Fruit fly (Drosophila melanogaster) whole organism, embryonic: ENCODE data around the gene ohgt.
A peak's percentile ranks its signal among the peaks of the same experiment; 100 is the strongest.

ENCODE experiments used
- Asciz ChIP-seq: fragments of 200-800 bp; sonication (Bioruptor generic); optimal IDR thresholded peaks from 2 replicates; lab custom pipeline; 2017; ENCODE audit warnings: missing biosample characterization, mild to moderate bottlenecking, missing genetic modification characterization, missing genetic modification reagents
- Atf3 ChIP-seq: fragments of 200-800 bp; sonication (Bioruptor generic); optimal IDR thresholded peaks from 3 replicates; lab custom pipeline; 2016; ENCODE audit warnings: missing biosample characterization, missing genetic modification characterization
- Atf6 ChIP-seq: fragments of 200-800 bp; sonication (Bioruptor generic); IDR thresholded peaks from 2 replicates; pipeline ENCODE4 v1.3.6; 2022; ENCODE audit warnings: missing biosample characterization, missing genetic modification characterization
- Bdp1 ChIP-seq: fragments of 200-800 bp; sonication (Bioruptor generic); optimal IDR thresholded peaks from 3 replicates; lab custom pipeline; 2016; ENCODE audit warnings: missing biosample characterization, missing genetic modification characterization
- CG10147 ChIP-seq: fragments of 200-800 bp; sonication (Bioruptor generic); optimal IDR thresholded peaks from 2 replicates; lab custom pipeline; 2019; ENCODE audit warnings: missing biosample characterization, mild to moderate bottlenecking, missing genetic modification characterization, moderate library complexity
- CG11456 ChIP-seq: fragments of 200-800 bp; sonication (Bioruptor generic); IDR thresholded peaks from 3 replicates; pipeline ENCODE4 v1.3.6; 2022; ENCODE audit warnings: missing biosample characterization, missing genetic modification characterization
- CG12391 ChIP-seq: fragments of 200-800 bp; sonication (Bioruptor generic); optimal IDR thresholded peaks from 3 replicates; lab custom pipeline; 2018; ENCODE audit warnings: missing biosample characterization, mild to moderate bottlenecking, missing genetic modification characterization, moderate library complexity
- CG13123 ChIP-seq: fragments of 200-800 bp; sonication (Bioruptor generic); optimal IDR thresholded peaks from 2 replicates; lab custom pipeline; 2016; ENCODE audit warnings: missing biosample characterization, missing genetic modification characterization
- CG15073 ChIP-seq: fragments of 200-800 bp; sonication (Bioruptor generic); optimal IDR thresholded peaks from 2 replicates; lab custom pipeline; 2016; ENCODE audit warnings: missing biosample characterization, missing genetic modification characterization
- CG17328 ChIP-seq: fragments of 200-800 bp; sonication (Bioruptor generic); IDR thresholded peaks from 2 replicates; pipeline ENCODE4 v1.3.6; 2022; ENCODE audit warnings: missing biosample characterization, missing genetic modification characterization
- CG17612 ChIP-seq: fragments of 200-800 bp; sonication (Bioruptor generic); IDR thresholded peaks from 2 replicates; pipeline ENCODE4 v1.3.6; 2022; ENCODE audit warnings: missing biosample characterization, missing genetic modification characterization
- CG31441 ChIP-seq: fragments of 200-800 bp; sonication (Bioruptor generic); IDR thresholded peaks from 2 replicates; pipeline ENCODE4 v1.3.6; 2022; ENCODE audit warnings: missing biosample characterization, missing genetic modification characterization
- CG4328 ChIP-seq: fragments of 200-800 bp; sonication (Bioruptor generic); optimal IDR thresholded peaks from 3 replicates; lab custom pipeline; 2017; ENCODE audit warnings: missing biosample characterization, missing genetic modification reagents, missing genetic modification characterization
- CG5245 ChIP-seq: fragments of 200-800 bp; sonication (Bioruptor generic); optimal IDR thresholded peaks from 3 replicates; lab custom pipeline; 2016; ENCODE audit warnings: missing biosample characterization, missing genetic modification characterization
- CG6175 ChIP-seq: fragments of 200-800 bp; sonication (Bioruptor generic); IDR thresholded peaks from 3 replicates; pipeline ENCODE4 v1.3.6; 2022; ENCODE audit warnings: missing biosample characterization, missing genetic modification characterization
- CG6254 ChIP-seq: fragments of 200-800 bp; sonication (Bioruptor generic); optimal IDR thresholded peaks from 3 replicates; lab custom pipeline; 2017; ENCODE audit warnings: mild to moderate bottlenecking, missing biosample characterization, missing genetic modification reagents, missing genetic modification characterization
- CG7372 ChIP-seq: fragments of 200-800 bp; sonication (Bioruptor generic); IDR thresholded peaks from 2 replicates; pipeline ENCODE4 v1.3.6; 2022; ENCODE audit warnings: missing biosample characterization, missing genetic modification characterization
- CG7987 ChIP-seq: fragments of 200-800 bp; sonication (Bioruptor generic); optimal IDR thresholded peaks from 2 replicates; lab custom pipeline; 2018; ENCODE audit warnings: missing biosample characterization, mild to moderate bottlenecking, missing genetic modification characterization, moderate library complexity
- CG8281 ChIP-seq: fragments of 200-800 bp; sonication (Bioruptor generic); optimal IDR thresholded peaks from 2 replicates; lab custom pipeline; 2018; ENCODE audit warnings: missing biosample characterization, mild to moderate bottlenecking, missing genetic modification characterization, moderate library complexity
- CG8359 ChIP-seq: fragments of 200-800 bp; sonication (Bioruptor generic); optimal IDR thresholded peaks from 2 replicates; lab custom pipeline; 2017; ENCODE audit warnings: missing biosample characterization, mild to moderate bottlenecking, missing genetic modification characterization, borderline replicate concordance
- CG8765 ChIP-seq: fragments of 200-800 bp; sonication (Bioruptor generic); IDR thresholded peaks from 2 replicates; pipeline ENCODE4 v1.3.6; 2022; ENCODE audit warnings: missing biosample characterization, missing genetic modification characterization
- CoRest ChIP-seq: fragments of 200-800 bp; sonication (Bioruptor generic); optimal IDR thresholded peaks from 3 replicates; lab custom pipeline; 2018; ENCODE audit warnings: missing biosample characterization, mild to moderate bottlenecking, missing genetic modification characterization, moderate library complexity
- Dp ChIP-seq: fragments of 200-800 bp; sonication (Bioruptor generic); optimal IDR thresholded peaks from 2 replicates; lab custom pipeline; 2018; ENCODE audit warnings: missing biosample characterization, mild to moderate bottlenecking, missing genetic modification characterization, moderate library complexity
- HHEX ChIP-seq: fragments of 200-800 bp; sonication (Bioruptor generic); optimal IDR thresholded peaks from 3 replicates; lab custom pipeline; 2017; ENCODE audit warnings: missing biosample characterization, mild to moderate bottlenecking, missing genetic modification characterization, missing genetic modification reagents
- HLH4C ChIP-seq: fragments of 200-800 bp; sonication (Bioruptor generic); IDR thresholded peaks from 3 replicates; pipeline ENCODE4 v1.3.6; 2022; ENCODE audit warnings: missing biosample characterization, missing genetic modification characterization; ENCODE audit not compliant: partially characterized antibody
- Oli ChIP-seq: fragments of 200-800 bp; sonication (Bioruptor generic); optimal IDR thresholded peaks from 2 replicates; lab custom pipeline; 2018; ENCODE audit warnings: missing biosample characterization, mild to moderate bottlenecking, missing genetic modification characterization, moderate library complexity
- Ptx1 ChIP-seq: fragments of 200-800 bp; sonication (Bioruptor generic); IDR thresholded peaks from 2 replicates; pipeline ENCODE4 v1.3.6; 2022; ENCODE audit warnings: missing biosample characterization, missing genetic modification characterization
- ash1 ChIP-seq: fragments of 200-800 bp; sonication (Bioruptor generic); optimal IDR thresholded peaks from 2 replicates; lab custom pipeline; 2018; ENCODE audit warnings: missing biosample characterization, mild to moderate bottlenecking, missing genetic modification characterization
- chn ChIP-seq: fragments of 200-800 bp; sonication (Bioruptor generic); optimal IDR thresholded peaks from 2 replicates; lab custom pipeline; 2016; ENCODE audit warnings: missing biosample characterization, missing genetic modification characterization
- dm ChIP-seq: fragments of 200-800 bp; sonication (Bioruptor generic); optimal IDR thresholded peaks from 3 replicates; lab custom pipeline; 2016; ENCODE audit warnings: missing biosample characterization, missing genetic modification characterization
- dmrt11E ChIP-seq: fragments of 200-800 bp; sonication (Bioruptor generic); optimal IDR thresholded peaks from 3 replicates; lab custom pipeline; 2018; ENCODE audit warnings: missing biosample characterization, mild to moderate bottlenecking, missing genetic modification characterization, moderate library complexity
- dysf ChIP-seq: fragments of 200-800 bp; sonication (Bioruptor generic); IDR thresholded peaks from 3 replicates; pipeline ENCODE4 v1.3.6; 2022; ENCODE audit warnings: missing biosample characterization, missing genetic modification characterization
- gce ChIP-seq: fragments of 200-800 bp; sonication (Bioruptor generic); IDR thresholded peaks from 3 replicates; pipeline ENCODE4 v1.3.6; 2022; ENCODE audit warnings: missing biosample characterization, missing genetic modification characterization
- gsb-n ChIP-seq: fragments of 200-800 bp; sonication (Bioruptor generic); optimal IDR thresholded peaks from 3 replicates; lab custom pipeline; 2018; ENCODE audit warnings: missing biosample characterization, mild to moderate bottlenecking, missing genetic modification characterization
- her ChIP-seq: fragments of 200-800 bp; sonication (Bioruptor generic); optimal IDR thresholded peaks from 2 replicates; lab custom pipeline; 2016; ENCODE audit warnings: missing biosample characterization, missing genetic modification characterization
- hkb ChIP-seq, 2 experiments: fragments of 200-800 bp in 1 of 2; fragments of >200 bp in 1 of 2; sonication (Bioruptor generic) in 1 of 2; IDR thresholded peaks in 1 of 2; optimal IDR thresholded peaks in 1 of 2; 2 replicates each; pipeline versions ENCODE4 v1.3.6 to Lab custom; 2017 to 2022; ENCODE audit warnings: missing biosample characterization in 1 of 2, missing genetic modification characterization in 1 of 2
- inv ChIP-seq: fragments of 200-800 bp; sonication (Bioruptor generic); IDR thresholded peaks from 2 replicates; pipeline ENCODE4 v1.3.6; 2022; ENCODE audit warnings: missing biosample characterization, missing genetic modification characterization; ENCODE audit not compliant: partially characterized antibody
- ken ChIP-seq: fragments of 200-800 bp; sonication (Bioruptor generic); IDR thresholded peaks from 3 replicates; pipeline ENCODE4 v1.3.6; 2022; ENCODE audit warnings: missing biosample characterization, missing genetic modification characterization
- lola ChIP-seq, 3 experiments: fragments of >200 bp in 2 of 3; fragments of 200-800 bp in 1 of 3; sonication (Bioruptor generic) in 1 of 3; optimal IDR thresholded peaks; 2 replicates each; lab custom pipeline; 2017 to 2019; ENCODE audit warnings: missing biosample characterization in 3 of 3, missing genetic modification characterization in 3 of 3, mild to moderate bottlenecking in 1 of 3, moderate library complexity in 1 of 3
- maf-S ChIP-seq: fragments of 200-800 bp; sonication (Bioruptor generic); optimal IDR thresholded peaks from 2 replicates; lab custom pipeline; 2016; ENCODE audit warnings: missing biosample characterization, missing genetic modification characterization
- onecut ChIP-seq: fragments of 200-800 bp; sonication (Bioruptor generic); IDR thresholded peaks from 2 replicates; pipeline ENCODE4 v1.3.6; 2022; ENCODE audit warnings: missing biosample characterization, missing genetic modification characterization
- pb ChIP-seq: fragments of 200-800 bp; sonication (Bioruptor generic); optimal IDR thresholded peaks from 3 replicates; lab custom pipeline; 2016; ENCODE audit warnings: missing biosample characterization, missing genetic modification characterization
- pita ChIP-seq: fragments of 200-800 bp; sonication (Bioruptor generic); optimal IDR thresholded peaks from 2 replicates; lab custom pipeline; 2017; ENCODE audit warnings: missing biosample characterization, mild to moderate bottlenecking, missing genetic modification characterization
- pnt ChIP-seq: fragments of 200-800 bp; sonication (Bioruptor generic); optimal IDR thresholded peaks from 3 replicates; lab custom pipeline; 2016; ENCODE audit warnings: missing biosample characterization, missing genetic modification characterization
- sens-2 ChIP-seq: fragments of 200-800 bp; sonication (Bioruptor generic); IDR thresholded peaks from 2 replicates; pipeline ENCODE4 v1.3.6; 2022; ENCODE audit warnings: missing biosample characterization, missing genetic modification characterization
- trem ChIP-seq: fragments of 200-800 bp; optimal IDR thresholded peaks from 3 replicates; lab custom pipeline; 2019; ENCODE audit warnings: missing biosample characterization, mild to moderate bottlenecking, missing genetic modification characterization, moderate library complexity
- tup ChIP-seq: fragments of 200-800 bp; sonication (Bioruptor generic); optimal IDR thresholded peaks from 2 replicates; lab custom pipeline; 2016; ENCODE audit warnings: missing biosample characterization, mild to moderate bottlenecking, missing genetic modification characterization, moderate library complexity
- unpg ChIP-seq: fragments of 200-800 bp; sonication (Bioruptor generic); optimal IDR thresholded peaks from 3 replicates; lab custom pipeline; 2018; ENCODE audit warnings: missing biosample characterization, mild to moderate bottlenecking, missing genetic modification characterization, moderate library complexity

Gene ohgt

dm6 chr3R:10100498-10101196 lies 51.6 kb downstream of the ohgt start (continued):
- TF ChIP-seq Asciz, result no peak
- peak; percentile 64; the same call in 1 of the 2 replicates for TF ChIP-seq CG17612 (GFP tag; lab: Robert Waterston, UW)
- 0 out of 2 replicates have a peak, but pooled peaks have one; percentile 30 for TF ChIP-seq Atf6 (GFP tag; lab: Robert Waterston, UW)
- TF ChIP-seq lola (GFP tag; optimal IDR thresholded peaks at IDR 0.05; lab: Kevin White, UChicago), result no peak
- TF ChIP-seq hkb (optimal IDR thresholded peaks at IDR 0.05; lab: Kevin White, UChicago), result peak; percentile 22
- TF ChIP-seq hkb (GFP tag; IDR thresholded peaks at IDR 0.05; lab: Robert Waterston, UW), result no peak; the same call in 1 of the 2 replicates
- TF ChIP-seq dm (GFP tag; lab: Kevin White, UChicago), result no peak
- TF ChIP-seq gsb-n (tag; lab: Kevin White, UChicago), result no peak
- peak; percentile 45; the same call in 1 of the 3 replicates for TF ChIP-seq dysf (GFP tag; lab: Robert Waterston, UW)
- 0 out of 3 replicates have a peak, but pooled peaks have one; percentile 26 for TF ChIP-seq CG6175 (GFP tag; lab: Robert Waterston, UW)
- peak; percentile 41; the same call in 1 of the 3 replicates for TF ChIP-seq gce (GFP tag; lab: Robert Waterston, UW)
- no peak for TF ChIP-seq maf-S (GFP tag; lab: Kevin White, UChicago)
- TF ChIP-seq her (GFP tag; lab: Kevin White, UChicago), result no peak
- TF ChIP-seq ash1 (GFP tag; lab: Kevin White, UChicago), result peak; percentile 1
- TF ChIP-seq CG5245 (GFP tag; lab: Kevin White, UChicago), result peak; percentile 5
- no peak for TF ChIP-seq Bdp1 (GFP tag; lab: Kevin White, UChicago)
- TF ChIP-seq Ptx1 (GFP tag; lab: Robert Waterston, UW), result peak; percentile 59
- TF ChIP-seq trem (tag; lab: Kevin White, UChicago), result no peak
- peak; percentile 33 for TF ChIP-seq CoRest
- no peak for TF ChIP-seq CG17328 (GFP tag; lab: Robert Waterston, UW)
- no peak for TF ChIP-seq CG31441
- TF ChIP-seq tup (GFP tag; lab: Kevin White, UChicago), result no peak
- peak; percentile 32; the same call in 1 of the 2 replicates for TF ChIP-seq onecut (GFP tag; lab: Robert Waterston, UW)
- TF ChIP-seq pita (GFP tag; lab: Kevin White, UChicago), result peak; percentile 47
- no peak for TF ChIP-seq CG13123
- TF ChIP-seq pb (GFP tag; lab: Kevin White, UChicago), result no peak
- TF ChIP-seq CG15073 (GFP tag; lab: Kevin White, UChicago), result no peak
- peak; percentile 36 for TF ChIP-seq Dp (GFP tag; lab: Kevin White, UChicago)
- TF ChIP-seq pnt (GFP tag; lab: Kevin White, UChicago), result no peak
- no peak for TF ChIP-seq CG4328 (GFP tag; lab: Kevin White, UChicago)
- TF ChIP-seq unpg (GFP tag; lab: Kevin White, UChicago), result no peak
- peak; percentile 11 for TF ChIP-seq CG12391 (tag; lab: Kevin White, UChicago)
- TF ChIP-seq Oli (tag; lab: Kevin White, UChicago), result no peak
- TF ChIP-seq Atf3 (GFP tag; lab: Kevin White, UChicago), result no peak
- TF ChIP-seq CG8359 (GFP tag; lab: Kevin White, UChicago), result no peak
- peak; percentile 8 for TF ChIP-seq CG10147 (GFP tag; lab: Kevin White, UChicago)
- TF ChIP-seq dmrt11E (tag; lab: Kevin White, UChicago), result no peak
- TF ChIP-seq sens-2, result no peak
- TF ChIP-seq CG8765 (GFP tag; lab: Robert Waterston, UW), result no peak
- peak; percentile 78 for TF ChIP-seq CG7987
- TF ChIP-seq HLH4C (GFP tag; lab: Robert Waterston, UW), result no peak
- no peak for TF ChIP-seq CG6254 (GFP tag; lab: Kevin White, UChicago)
- no peak for TF ChIP-seq chn (GFP tag; lab: Kevin White, UChicago)
- TF ChIP-seq inv (GFP tag; lab: Robert Waterston, UW), result no peak
- TF ChIP-seq CG8281, result no peak
- no peak for TF ChIP-seq CG7372
- peak; percentile 83 for TF ChIP-seq CG11456 (GFP tag; lab: Robert Waterston, UW)
- 0 out of 3 replicates have a peak, but pooled peaks have one; percentile 19 for TF ChIP-seq ken (GFP tag; lab: Robert Waterston, UW)
- peak; percentile 28 for TF ChIP-seq HHEX (GFP tag; lab: Kevin White, UChicago)
